Fruit fly (Drosophila melanogaster): ENCODE data around the gene CG34382.
A peak's percentile ranks its signal among the peaks of the same experiment; 100 is the strongest.

Gene CG34382

dm6 chr3L:9888630-9889130 is 9.9 kb downstream of the CG34382 start, which contains the start of the genes Taf2 and CalpB (continued):
- TF ChIP-seq CG2202 (tag; optimal IDR thresholded peaks at IDR 0.05) (peak; percentile 52), CG8765 (GFP tag; IDR thresholded peaks at IDR 0.05) (no peak), Nf-YA (GFP tag; IDR thresholded peaks at IDR 0.05) (peak; percentile 55; the same call in 1 of the 2 replicates), pum (GFP tag; optimal IDR thresholded peaks at IDR 0.05) (peak; percentile 15), gce (GFP tag; IDR thresholded peaks at IDR 0.05) (peak; percentile 57; the same call in 2 of the 3 replicates), Ada2b (GFP tag; IDR thresholded peaks at IDR 0.05) (peak; percentile 74), CG3407 (GFP tag; optimal IDR thresholded peaks at IDR 0.05) (peak; percentile 76), CG4730 (GFP tag; IDR thresholded peaks at IDR 0.05) (peak; percentile 72), row (GFP tag; IDR thresholded peaks at IDR 0.05) (peak; percentile 92), HLH3B (GFP tag; IDR thresholded peaks at IDR 0.05) (peak; percentile 82), CG4404 (GFP tag; IDR thresholded peaks at IDR 0.05) (peak; percentile 68), eve (GFP tag; optimal IDR thresholded peaks at IDR 0.05) (no peak), Sry-β (GFP tag; optimal IDR thresholded peaks at IDR 0.05) (peak; percentile 12), E2f1 (GFP tag; IDR thresholded peaks at IDR 0.05) (peak; percentile 81), pan (optimal IDR thresholded peaks at IDR 0.05) (no peak), pan (GFP tag; optimal IDR thresholded peaks at IDR 0.05 in 1 of 2, IDR thresholded peaks at IDR 0.05 in 1 of 2) (peak in 1 of 2 experiments; percentile 77), CG3281 (GFP tag; optimal IDR thresholded peaks at IDR 0.05) (peak; percentile 89), tna (GFP tag; IDR thresholded peaks at IDR 0.05; ENCODE audit: partially characterized antibody) (no peak), CG11504 (tag; optimal IDR thresholded peaks at IDR 0.05) (peak; percentile 96), pita (GFP tag; optimal IDR thresholded peaks at IDR 0.05) (no peak), CG34376 (GFP tag; optimal IDR thresholded peaks at IDR 0.05) (peak; percentile 36), unc-4 (GFP tag; IDR thresholded peaks at IDR 0.05; ENCODE audit: partially characterized antibody) (no peak), CG13624 (GFP tag; optimal IDR thresholded peaks at IDR 0.05) (peak; percentile 23), CG5245 (GFP tag; optimal IDR thresholded peaks at IDR 0.05) (peak; percentile 59), dm (GFP tag; optimal IDR thresholded peaks at IDR 0.05) (peak; percentile 72), CG17802 (tag; optimal IDR thresholded peaks at IDR 0.05) (peak; percentile 29), CG8281 (tag; optimal IDR thresholded peaks at IDR 0.05) (peak; percentile 73), CG14441 (GFP tag; IDR thresholded peaks at IDR 0.05) (peak; percentile 59; the same call in 1 of the 2 replicates), exex (tag; optimal IDR thresholded peaks at IDR 0.05) (no peak), ken (GFP tag; IDR thresholded peaks at IDR 0.05) (0 out of 3 replicates have a peak, but pooled peaks have one; percentile 38), Sox102F (GFP tag; optimal IDR thresholded peaks at IDR 0.05) (peak; percentile 88), emc (GFP tag; optimal IDR thresholded peaks at IDR 0.05) (peak; percentile 2), gsb (GFP tag; IDR thresholded peaks at IDR 0.05) (peak; percentile 62), CG1647 (GFP tag; optimal IDR thresholded peaks at IDR 0.05) (no peak), sens-2 (GFP tag; IDR thresholded peaks at IDR 0.05) (no peak), pho (GFP tag; optimal IDR thresholded peaks at IDR 0.05) (peak; percentile 62), CG5180 (GFP tag; optimal IDR thresholded peaks at IDR 0.05) (no peak), CG15601 (tag; optimal IDR thresholded peaks at IDR 0.05) (peak; percentile 84), BEAF-32 (GFP tag; optimal IDR thresholded peaks at IDR 0.05) (peak; percentile 34), Ssrp (tag; optimal IDR thresholded peaks at IDR 0.05) (peak; percentile 86), toy (GFP tag; IDR thresholded peaks at IDR 0.05) (peak; percentile 66; the same call in 1 of the 2 replicates), Nf-YC (tag; optimal IDR thresholded peaks at IDR 0.05) (no peak), CG15514 (GFP tag; optimal IDR thresholded peaks at IDR 0.05) (peak; percentile 74), CG6272 (GFP tag; IDR thresholded peaks at IDR 0.05) (peak; percentile 73; the same call in 1 of the 2 replicates), slp2 (GFP tag; optimal IDR thresholded peaks at IDR 0.05) (peak; percentile 42), dimm (GFP tag; IDR thresholded peaks at IDR 0.05) (peak; percentile 44; the same call in 1 of the 2 replicates), Dip2 (GFP tag; IDR thresholded peaks at IDR 0.05) (no peak), Antp (GFP tag; optimal IDR thresholded peaks at IDR 0.05) (peak; percentile 18), ash1 (GFP tag; optimal IDR thresholded peaks at IDR 0.05) (no peak), gfzf (GFP tag; optimal IDR thresholded peaks at IDR 0.05) (peak; percentile 52), CG9797 (GFP tag; optimal IDR thresholded peaks at IDR 0.05) (peak; percentile 37)
